Worm (Caenorhabditis elegans): Measurements from ENCODE around the gene Y75B8A.44.

DNA sequence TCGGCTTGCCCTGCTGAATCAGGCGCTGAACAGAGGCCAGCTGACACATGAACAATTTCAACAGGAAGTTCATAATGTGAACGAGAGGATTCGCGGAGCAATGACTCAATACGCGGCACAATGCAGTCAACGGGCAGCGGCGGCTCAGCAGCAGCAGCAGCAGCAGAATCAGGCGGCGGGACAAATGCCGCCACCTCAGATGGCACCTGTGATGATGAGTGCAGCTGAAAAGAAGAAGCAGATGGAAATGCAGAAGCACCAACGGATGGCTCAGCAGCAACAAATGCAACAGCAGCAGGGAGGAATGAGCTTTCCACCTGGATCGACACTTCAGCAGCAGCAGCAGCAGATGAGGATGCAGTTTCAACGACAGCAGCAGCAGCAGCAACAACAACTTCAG is 29.0 kb upstream of the Y75B8A.44 start:
- TF ChIP-seq dao-5 (tag; optimal IDR thresholded peaks at IDR 0.05) = no peak
- TF ChIP-seq W03F9.2 (tag; optimal IDR thresholded peaks at IDR 0.05) = no peak
- TF ChIP-seq him-1 (tag; optimal IDR thresholded peaks at IDR 0.05) = no peak
